Fruit fly (Drosophila melanogaster) whole organism, embryonic: ENCODE data around the gene Ac78C.

Source experiments
- Abd-B ChIP-seq: fragments of 200-800 bp; sonication (Bioruptor generic); optimal IDR thresholded peaks from 2 replicates; lab custom pipeline; 2018; ENCODE audit warnings: missing biosample characterization, mild to moderate bottlenecking, missing genetic modification characterization, moderate library complexity
- BtbVII ChIP-seq: fragments of 200-800 bp; sonication (Bioruptor generic); optimal IDR thresholded peaks from 3 replicates; lab custom pipeline; 2017; ENCODE audit warnings: missing biosample characterization, mild to moderate bottlenecking, missing genetic modification characterization
- CG10959 ChIP-seq: fragments of 200-800 bp; sonication (Bioruptor generic); IDR thresholded peaks from 2 replicates; pipeline ENCODE4 v1.3.6; 2022; ENCODE audit warnings: missing biosample characterization, missing genetic modification characterization
- CG12659 ChIP-seq: fragments of 200-800 bp; sonication (Bioruptor generic); optimal IDR thresholded peaks from 3 replicates; lab custom pipeline; 2017; ENCODE audit warnings: mild to moderate bottlenecking, missing biosample characterization, missing genetic modification reagents, missing genetic modification characterization
- CG13123 ChIP-seq: fragments of 200-800 bp; sonication (Bioruptor generic); optimal IDR thresholded peaks from 2 replicates; lab custom pipeline; 2016; ENCODE audit warnings: missing biosample characterization, missing genetic modification characterization
- CG14965 ChIP-seq: fragments of 200-800 bp; sonication (Bioruptor generic); optimal IDR thresholded peaks from 2 replicates; lab custom pipeline; 2016; ENCODE audit warnings: missing biosample characterization, missing genetic modification characterization, borderline replicate concordance
- CG16779 ChIP-seq: fragments of 200-800 bp; sonication (Bioruptor generic); IDR thresholded peaks from 2 replicates; pipeline ENCODE4 v1.3.6; 2022; ENCODE audit warnings: missing biosample characterization, missing genetic modification characterization
- CG17385 ChIP-seq: fragments of 200-800 bp; sonication (Bioruptor generic); optimal IDR thresholded peaks from 3 replicates; lab custom pipeline; 2018; ENCODE audit warnings: missing biosample characterization, mild to moderate bottlenecking, missing genetic modification characterization
- CG17568 ChIP-seq: fragments of 200-800 bp; sonication (Bioruptor generic); optimal IDR thresholded peaks from 2 replicates; lab custom pipeline; 2018; ENCODE audit warnings: missing biosample characterization, mild to moderate bottlenecking, missing genetic modification characterization, moderate library complexity
- CG17829 ChIP-seq: fragments of 200-800 bp; optimal IDR thresholded peaks from 2 replicates; lab custom pipeline; 2019; ENCODE audit warnings: missing biosample characterization, mild to moderate bottlenecking, missing genetic modification characterization, moderate library complexity
- CG18476 ChIP-seq: fragments of 200-800 bp; sonication (Bioruptor generic); optimal IDR thresholded peaks from 2 replicates; lab custom pipeline; 2016; ENCODE audit warnings: missing biosample characterization, mild to moderate bottlenecking, missing genetic modification characterization
- CG3065 ChIP-seq: fragments of 200-800 bp; sonication (Bioruptor generic); optimal IDR thresholded peaks from 2 replicates; lab custom pipeline; 2016; ENCODE audit warnings: missing biosample characterization, missing genetic modification characterization
- CG32767 ChIP-seq: fragments of 200-800 bp; sonication (Bioruptor generic); IDR thresholded peaks from 2 replicates; pipeline ENCODE4 v1.3.6; 2022; ENCODE audit warnings: missing biosample characterization, missing genetic modification characterization
- CG33557 ChIP-seq: fragments of 200-800 bp; sonication (Bioruptor generic); optimal IDR thresholded peaks from 2 replicates; lab custom pipeline; 2019; ENCODE audit warnings: missing biosample characterization, mild to moderate bottlenecking, missing genetic modification characterization, moderate library complexity
- CG3407 ChIP-seq: fragments of 200-800 bp; sonication (Bioruptor generic); optimal IDR thresholded peaks from 2 replicates; lab custom pipeline; 2018; ENCODE audit warnings: missing biosample characterization, mild to moderate bottlenecking, missing genetic modification characterization
- CG34422 ChIP-seq: fragments of 200-800 bp; sonication (Bioruptor generic); IDR thresholded peaks from 3 replicates; pipeline ENCODE4 v1.3.6; 2022; ENCODE audit warnings: missing biosample characterization, missing genetic modification characterization
- CG3838 ChIP-seq: fragments of 200-800 bp; sonication (Bioruptor generic); optimal IDR thresholded peaks from 3 replicates; lab custom pipeline; 2016; ENCODE audit warnings: missing biosample characterization, missing genetic modification characterization
- CG4360 ChIP-seq: fragments of 200-800 bp; sonication (Bioruptor generic); IDR thresholded peaks from 2 replicates; pipeline ENCODE4 v1.3.6; 2022; ENCODE audit warnings: missing biosample characterization, missing genetic modification characterization
- CG43689 ChIP-seq: fragments of 200-800 bp; sonication (Bioruptor generic); IDR thresholded peaks from 2 replicates; pipeline ENCODE4 v1.3.6; 2022; ENCODE audit warnings: missing biosample characterization, missing genetic modification characterization
- CG6175 ChIP-seq: fragments of 200-800 bp; sonication (Bioruptor generic); IDR thresholded peaks from 3 replicates; pipeline ENCODE4 v1.3.6; 2022; ENCODE audit warnings: missing biosample characterization, missing genetic modification characterization
- CG8290 ChIP-seq, 3 experiments: fragments of 200-800 bp; sonication (Bioruptor generic); optimal IDR thresholded peaks; 2 replicates each; lab custom pipeline; 2016 to 2019; ENCODE audit warnings: missing biosample characterization in 3 of 3, missing genetic modification characterization in 3 of 3, mild to moderate bottlenecking in 2 of 3, moderate library complexity in 1 of 3
- CG8765 ChIP-seq: fragments of 200-800 bp; sonication (Bioruptor generic); IDR thresholded peaks from 2 replicates; pipeline ENCODE4 v1.3.6; 2022; ENCODE audit warnings: missing biosample characterization, missing genetic modification characterization
- Deaf1 ChIP-seq: fragments of 200-800 bp; optimal IDR thresholded peaks from 3 replicates; lab custom pipeline; 2019; ENCODE audit warnings: missing biosample characterization, mild to moderate bottlenecking, missing genetic modification characterization, moderate library complexity
- Doc2 ChIP-seq: fragments of 200-800 bp; sonication (Bioruptor generic); IDR thresholded peaks from 2 replicates; pipeline ENCODE4 v1.3.6; 2022; ENCODE audit warnings: missing biosample characterization, missing genetic modification characterization
- Eip74EF ChIP-seq, 2 experiments: fragments of 200-800 bp in 1 of 2; fragments of >200 bp in 1 of 2; sonication (Bioruptor generic) in 1 of 2; optimal IDR thresholded peaks; 2 replicates each; lab custom pipeline; 2017 to 2019; ENCODE audit warnings: missing biosample characterization in 2 of 2, missing genetic modification characterization in 2 of 2, mild to moderate bottlenecking in 1 of 2, moderate library complexity in 1 of 2
- Gsc ChIP-seq: fragments of 200-800 bp; sonication (Bioruptor generic); IDR thresholded peaks from 2 replicates; pipeline ENCODE4 v1.3.6; 2022; ENCODE audit warnings: missing biosample characterization, missing genetic modification characterization
- Hr3 ChIP-seq: fragments of 200-800 bp; sonication (Bioruptor generic); optimal IDR thresholded peaks from 3 replicates; lab custom pipeline; 2016; ENCODE audit warnings: missing biosample characterization, missing genetic modification characterization
- MBD-R2 ChIP-seq: fragments of 200-800 bp; sonication (Bioruptor generic); IDR thresholded peaks from 2 replicates; pipeline ENCODE4 v1.3.6; 2022; ENCODE audit warnings: missing biosample characterization, missing genetic modification characterization
- Max ChIP-seq: fragments of 200-800 bp; sonication (Bioruptor generic); optimal IDR thresholded peaks from 2 replicates; lab custom pipeline; 2016; ENCODE audit warnings: missing biosample characterization, mild to moderate bottlenecking, missing genetic modification characterization
- Nf-YA ChIP-seq: fragments of 200-800 bp; sonication (Bioruptor generic); IDR thresholded peaks from 2 replicates; pipeline ENCODE4 v1.3.6; 2022; ENCODE audit warnings: missing biosample characterization, missing genetic modification characterization
- Pdp1 ChIP-seq, 2 experiments: fragments of 200-800 bp; sonication (Bioruptor generic); optimal IDR thresholded peaks; 3 replicates each; lab custom pipeline; 2016; ENCODE audit warnings: missing biosample characterization in 2 of 2, missing genetic modification characterization in 2 of 2, mild to moderate bottlenecking in 1 of 2, moderate library complexity in 1 of 2
- Six4 ChIP-seq: fragments of 200-800 bp; sonication (Bioruptor generic); optimal IDR thresholded peaks from 2 replicates; lab custom pipeline; 2016; ENCODE audit warnings: missing biosample characterization, missing genetic modification characterization
- Trl ChIP-seq, 3 experiments: fragments of >200 bp in 2 of 3; fragments of 200-800 bp in 1 of 3; sonication (Bioruptor generic) in 1 of 3; optimal IDR thresholded peaks; 2 replicates in 1 of 3; 3 replicates in 2 of 3; lab custom pipeline; 2016 to 2017; ENCODE audit warnings: missing biosample characterization in 1 of 3, missing genetic modification characterization in 1 of 3
- croc ChIP-seq: fragments of 200-800 bp; sonication (Bioruptor generic); conservative IDR thresholded peaks from 3 replicates; pipeline ENCODE4 v1.3.6; 2022; ENCODE audit warnings: missing biosample characterization, missing genetic modification characterization
- dan ChIP-seq: fragments of 200-800 bp; sonication (Bioruptor generic); IDR thresholded peaks from 2 replicates; pipeline ENCODE4 v1.3.6; 2022; ENCODE audit warnings: missing biosample characterization, missing genetic modification characterization
- dimm ChIP-seq: fragments of 200-800 bp; sonication (Bioruptor generic); IDR thresholded peaks from 2 replicates; pipeline ENCODE4 v1.3.6; 2022; ENCODE audit warnings: missing biosample characterization, missing genetic modification characterization
- disco-r ChIP-seq: fragments of 200-800 bp; sonication (Bioruptor generic); optimal IDR thresholded peaks from 2 replicates; lab custom pipeline; 2016; ENCODE audit warnings: missing biosample characterization, missing genetic modification characterization
- fd3F ChIP-seq: fragments of 200-800 bp; sonication (Bioruptor generic); optimal IDR thresholded peaks from 2 replicates; lab custom pipeline; 2018; ENCODE audit warnings: missing biosample characterization, mild to moderate bottlenecking, missing genetic modification characterization, moderate library complexity
- kni ChIP-seq: fragments of 200-800 bp; sonication (Bioruptor generic); optimal IDR thresholded peaks from 3 replicates; lab custom pipeline; 2017; ENCODE audit warnings: mild to moderate bottlenecking, missing biosample characterization, missing genetic modification reagents, missing genetic modification characterization
- lmd ChIP-seq: fragments of 200-800 bp; sonication (Bioruptor generic); IDR thresholded peaks from 2 replicates; pipeline ENCODE4 v1.3.6; 2022; ENCODE audit warnings: missing biosample characterization, missing genetic modification characterization
- luna ChIP-seq: fragments of 200-800 bp; sonication (Bioruptor generic); optimal IDR thresholded peaks from 2 replicates; lab custom pipeline; 2016; ENCODE audit warnings: missing biosample characterization, missing genetic modification characterization
- maf-S ChIP-seq: fragments of 200-800 bp; sonication (Bioruptor generic); optimal IDR thresholded peaks from 2 replicates; lab custom pipeline; 2016; ENCODE audit warnings: missing biosample characterization, missing genetic modification characterization
- nau ChIP-seq: fragments of 200-800 bp; sonication (Bioruptor generic); optimal IDR thresholded peaks from 3 replicates; lab custom pipeline; 2017; ENCODE audit warnings: missing biosample characterization, mild to moderate bottlenecking, missing genetic modification characterization, missing genetic modification reagents
- oc ChIP-seq: fragments of 200-800 bp; sonication (Bioruptor generic); optimal IDR thresholded peaks from 2 replicates; lab custom pipeline; 2018; ENCODE audit warnings: missing biosample characterization, mild to moderate bottlenecking, missing genetic modification characterization, moderate library complexity
- pho ChIP-seq: fragments of 200-800 bp; sonication (Bioruptor generic); optimal IDR thresholded peaks from 2 replicates; lab custom pipeline; 2016; ENCODE audit warnings: missing biosample characterization, missing genetic modification characterization
- ranshi ChIP-seq: fragments of 200-800 bp; sonication (Bioruptor generic); IDR thresholded peaks from 2 replicates; pipeline ENCODE4 v1.3.6; 2022; ENCODE audit warnings: missing biosample characterization, missing genetic modification characterization
- sna ChIP-seq: fragments of 200-800 bp; sonication (Bioruptor generic); IDR thresholded peaks from 2 replicates; pipeline ENCODE4 v1.3.6; 2022; ENCODE audit warnings: missing biosample characterization, missing genetic modification characterization; ENCODE audit not compliant: partially characterized antibody
- usp ChIP-seq: fragments of >200 bp; optimal IDR thresholded peaks from 2 replicates; lab custom pipeline; 2017; ENCODE audit warnings: missing biosample characterization, missing genetic modification characterization

The Ac78C gene

dm6 chr3L:21172527-21173253 is 960 bp upstream of the Ac78C start, which contains the start of the genes chb and AsnS (continued):
- peak; percentile 52 for TF ChIP-seq MBD-R2
- TF ChIP-seq CG16779 (GFP tag; lab: Robert Waterston, UW): no peak; the same call in 1 of the 2 replicates
- peak; percentile 86 for TF ChIP-seq CG12659 (GFP tag; lab: Kevin White, UChicago)
- peak; percentile 50 for TF ChIP-seq Gsc (GFP tag; lab: Robert Waterston, UW)
- peak; percentile 27 for TF ChIP-seq CG3838 (GFP tag; lab: Kevin White, UChicago)
- TF ChIP-seq Six4 (GFP tag; lab: Kevin White, UChicago): peak; percentile 81
- no peak for TF ChIP-seq Deaf1
- peak; percentile 92 for TF ChIP-seq Abd-B (GFP tag; lab: Kevin White, UChicago)
- TF ChIP-seq CG4360 (GFP tag; lab: Robert Waterston, UW): 0 out of 2 replicates have a peak, but pooled peaks have one; percentile 29
- peak; percentile 72 for TF ChIP-seq maf-S (GFP tag; lab: Kevin White, UChicago)
- TF ChIP-seq Hr3 (GFP tag; lab: Kevin White, UChicago): peak; percentile 84
- no peak for TF ChIP-seq sna (GFP tag; lab: Robert Waterston, UW)
- no peak for TF ChIP-seq dan
- no peak for TF ChIP-seq CG3065 (GFP tag; lab: Kevin White, UChicago)
- peak; percentile 91 for TF ChIP-seq CG34422
- peak; percentile 65 for TF ChIP-seq CG13123
- TF ChIP-seq kni (GFP tag; lab: Kevin White, UChicago): no peak
- TF ChIP-seq CG6175 (GFP tag; lab: Robert Waterston, UW): peak; percentile 63; the same call in 1 of the 3 replicates
- TF ChIP-seq fd3F (GFP tag; lab: Kevin White, UChicago): peak; percentile 95
- peak; percentile 53 for TF ChIP-seq Doc2 (GFP tag; lab: Robert Waterston, UW)
- TF ChIP-seq usp: no peak
- peak; percentile 92 for TF ChIP-seq ranshi
- peak; percentile 42 for TF ChIP-seq disco-r (GFP tag; lab: Kevin White, UChicago)
- TF ChIP-seq nau: peak; percentile 70
- TF ChIP-seq dimm (GFP tag; lab: Robert Waterston, UW): peak; percentile 80
- TF ChIP-seq pho (GFP tag; lab: Kevin White, UChicago): peak; percentile 72
- TF ChIP-seq CG10959 (GFP tag; lab: Robert Waterston, UW): peak; percentile 56
- peak; percentile 90 for TF ChIP-seq Nf-YA (GFP tag; lab: Robert Waterston, UW)
- peak; percentile 84 for TF ChIP-seq CG17568 (GFP tag; lab: Kevin White, UChicago)
- TF ChIP-seq Max (GFP tag; lab: Kevin White, UChicago): peak; percentile 82
- TF ChIP-seq CG3407: peak; percentile 76
- no peak for TF ChIP-seq CG14965 (GFP tag; lab: Kevin White, UChicago)
- TF ChIP-seq CG8290 (GFP tag; optimal IDR thresholded peaks at IDR 0.05; lab: Kevin White, UChicago): peak; percentile 59
- peak in 1 of 2 experiments; percentile 84 for TF ChIP-seq CG8290 (tag; optimal IDR thresholded peaks at IDR 0.05; lab: Kevin White, UChicago)
- TF ChIP-seq CG8765 (GFP tag; lab: Robert Waterston, UW): peak; percentile 29; the same call in 1 of the 2 replicates
- TF ChIP-seq CG43689 (GFP tag; lab: Robert Waterston, UW): peak; percentile 77
- peak; percentile 5 to 51 for TF ChIP-seq Trl (optimal IDR thresholded peaks at IDR 0.05; lab: Kevin White, UChicago)
- peak; percentile 72 for TF ChIP-seq Trl (GFP tag; optimal IDR thresholded peaks at IDR 0.05; lab: Kevin White, UChicago)
- peak; percentile 80 for TF ChIP-seq CG32767 (GFP tag; lab: Robert Waterston, UW)
- peak; percentile 80 for TF ChIP-seq BtbVII
- TF ChIP-seq CG33557 (GFP tag; lab: Kevin White, UChicago): no peak
- TF ChIP-seq CG17385 (GFP tag; lab: Kevin White, UChicago): peak; percentile 89
- peak; percentile 74 for TF ChIP-seq croc (GFP tag; lab: Robert Waterston, UW)
- peak; percentile 81 for TF ChIP-seq CG17829
- TF ChIP-seq Eip74EF (GFP tag; optimal IDR thresholded peaks at IDR 0.05; lab: Kevin White, UChicago): peak in 1 of 2 experiments; percentile 85
- TF ChIP-seq oc (tag; lab: Kevin White, UChicago): peak; percentile 92
- peak; percentile 92 for TF ChIP-seq lmd (GFP tag; lab: Robert Waterston, UW)
- TF ChIP-seq luna (GFP tag; lab: Kevin White, UChicago): peak; percentile 59
- peak; percentile 73 for TF ChIP-seq CG18476 (GFP tag; lab: Kevin White, UChicago)
- TF ChIP-seq Pdp1 (GFP tag; optimal IDR thresholded peaks at IDR 0.05; lab: Kevin White, UChicago): peak; percentile 73 to 85
